Fruit fly (Drosophila melanogaster) whole organism, embryonic: ENCODE data around the gene Vha16-5.

Experiments
- ATbp ChIP-seq: fragments of 200-800 bp; sonication (Bioruptor generic); optimal IDR thresholded peaks from 2 replicates; lab custom pipeline; 2017; ENCODE audit warnings: missing biosample characterization, mild to moderate bottlenecking, missing genetic modification characterization, missing genetic modification reagents
- B-H2 ChIP-seq: fragments of 200-800 bp; sonication (Bioruptor generic); optimal IDR thresholded peaks from 2 replicates; lab custom pipeline; 2018; ENCODE audit warnings: missing biosample characterization, mild to moderate bottlenecking, missing genetic modification characterization
- Blimp-1 ChIP-seq: fragments of 200-800 bp; sonication (Bioruptor generic); optimal IDR thresholded peaks from 3 replicates; lab custom pipeline; 2018; ENCODE audit warnings: missing biosample characterization, missing genetic modification characterization, mild to moderate bottlenecking, moderate library complexity, missing genetic modification reagents
- CG17359 ChIP-seq: fragments of 200-800 bp; sonication (Bioruptor generic); optimal IDR thresholded peaks from 3 replicates; lab custom pipeline; 2018; ENCODE audit warnings: missing biosample characterization, mild to moderate bottlenecking, missing genetic modification characterization, moderate library complexity
- CG17361 ChIP-seq: fragments of 200-800 bp; sonication (Bioruptor generic); IDR thresholded peaks from 3 replicates; pipeline ENCODE4 v1.3.6; 2022; ENCODE audit warnings: missing biosample characterization, missing genetic modification characterization
- CG18262 ChIP-seq: fragments of 200-800 bp; optimal IDR thresholded peaks from 3 replicates; lab custom pipeline; 2019; ENCODE audit warnings: missing biosample characterization, mild to moderate bottlenecking, missing genetic modification characterization, moderate library complexity
- CG3065 ChIP-seq: fragments of 200-800 bp; sonication (Bioruptor generic); optimal IDR thresholded peaks from 2 replicates; lab custom pipeline; 2016; ENCODE audit warnings: missing biosample characterization, missing genetic modification characterization
- CG31441 ChIP-seq: fragments of 200-800 bp; sonication (Bioruptor generic); IDR thresholded peaks from 2 replicates; pipeline ENCODE4 v1.3.6; 2022; ENCODE audit warnings: missing biosample characterization, missing genetic modification characterization
- CG33557 ChIP-seq: fragments of 200-800 bp; sonication (Bioruptor generic); optimal IDR thresholded peaks from 2 replicates; lab custom pipeline; 2019; ENCODE audit warnings: missing biosample characterization, mild to moderate bottlenecking, missing genetic modification characterization, moderate library complexity
- CG34224 ChIP-seq: fragments of 200-800 bp; sonication (Bioruptor generic); IDR thresholded peaks from 3 replicates; pipeline ENCODE4 v1.3.6; 2022; ENCODE audit warnings: missing biosample characterization, missing genetic modification characterization; ENCODE audit not compliant: partially characterized antibody
- CG5180 ChIP-seq: fragments of 200-800 bp; sonication (Bioruptor generic); optimal IDR thresholded peaks from 3 replicates; lab custom pipeline; 2017; ENCODE audit warnings: missing biosample characterization, missing genetic modification characterization, mild to moderate bottlenecking, moderate library complexity, missing genetic modification reagents
- CG6854 ChIP-seq: fragments of 200-800 bp; sonication (Bioruptor generic); optimal IDR thresholded peaks from 3 replicates; lab custom pipeline; 2017; ENCODE audit warnings: missing biosample characterization, mild to moderate bottlenecking, missing genetic modification characterization
- CG7928 ChIP-seq: fragments of 200-800 bp; sonication (Bioruptor generic); optimal IDR thresholded peaks from 2 replicates; lab custom pipeline; 2017; ENCODE audit warnings: missing biosample characterization, mild to moderate bottlenecking, missing genetic modification characterization
- CG9437 ChIP-seq: fragments of 200-800 bp; sonication (Bioruptor generic); optimal IDR thresholded peaks from 2 replicates; lab custom pipeline; 2018; ENCODE audit warnings: missing biosample characterization, mild to moderate bottlenecking, missing genetic modification characterization
- CG9727 ChIP-seq: fragments of 200-800 bp; sonication (Bioruptor generic); optimal IDR thresholded peaks from 3 replicates; lab custom pipeline; 2017; ENCODE audit warnings: missing biosample characterization, mild to moderate bottlenecking, missing genetic modification characterization
- Deaf1 ChIP-seq: fragments of 200-800 bp; optimal IDR thresholded peaks from 3 replicates; lab custom pipeline; 2019; ENCODE audit warnings: missing biosample characterization, mild to moderate bottlenecking, missing genetic modification characterization, moderate library complexity
- Dll ChIP-seq: fragments of 200-800 bp; sonication (Bioruptor generic); IDR thresholded peaks from 4 replicates; pipeline ENCODE4 v1.3.6; 2022; ENCODE audit warnings: missing biosample characterization, missing genetic modification characterization; ENCODE audit not compliant: partially characterized antibody
- ERR ChIP-seq: fragments of 200-800 bp; sonication (Bioruptor generic); optimal IDR thresholded peaks from 2 replicates; lab custom pipeline; 2016; ENCODE audit warnings: missing biosample characterization, missing genetic modification characterization
- Fer1 ChIP-seq: fragments of 200-800 bp; sonication (Bioruptor generic); optimal IDR thresholded peaks from 2 replicates; lab custom pipeline; 2017; ENCODE audit warnings: missing biosample characterization, mild to moderate bottlenecking, missing genetic modification characterization
- HLH54F ChIP-seq: fragments of 200-800 bp; sonication (Bioruptor generic); optimal IDR thresholded peaks from 3 replicates; lab custom pipeline; 2016; ENCODE audit warnings: missing biosample characterization, missing genetic modification characterization
- Hr51 ChIP-seq, 2 experiments: fragments of 200-800 bp; sonication (Bioruptor generic); optimal IDR thresholded peaks; 2 replicates in 1 of 2; 3 replicates in 1 of 2; lab custom pipeline; 2016 to 2018; ENCODE audit warnings: missing biosample characterization in 2 of 2, missing genetic modification characterization in 2 of 2, mild to moderate bottlenecking in 1 of 2, moderate library complexity in 1 of 2
- Nf-YC ChIP-seq: fragments of 200-800 bp; optimal IDR thresholded peaks from 3 replicates; lab custom pipeline; 2019; ENCODE audit warnings: missing biosample characterization, mild to moderate bottlenecking, missing genetic modification characterization, moderate library complexity
- Ptx1 ChIP-seq: fragments of 200-800 bp; sonication (Bioruptor generic); IDR thresholded peaks from 2 replicates; pipeline ENCODE4 v1.3.6; 2022; ENCODE audit warnings: missing biosample characterization, missing genetic modification characterization
- Scr ChIP-seq: fragments of 200-800 bp; sonication (Bioruptor generic); IDR thresholded peaks from 2 replicates; pipeline ENCODE4 v1.3.6; 2022; ENCODE audit warnings: missing biosample characterization, missing genetic modification characterization; ENCODE audit not compliant: partially characterized antibody
- Six4 ChIP-seq: fragments of 200-800 bp; sonication (Bioruptor generic); optimal IDR thresholded peaks from 2 replicates; lab custom pipeline; 2016; ENCODE audit warnings: missing biosample characterization, missing genetic modification characterization
- abd-A ChIP-seq: fragments of 200-800 bp; sonication (Bioruptor generic); optimal IDR thresholded peaks from 3 replicates; lab custom pipeline; 2019; ENCODE audit warnings: missing biosample characterization, mild to moderate bottlenecking, missing genetic modification characterization, moderate library complexity
- ac ChIP-seq: fragments of 200-800 bp; sonication (Bioruptor generic); optimal IDR thresholded peaks from 3 replicates; lab custom pipeline; 2017; ENCODE audit warnings: missing biosample characterization, mild to moderate bottlenecking, missing genetic modification characterization
- bab2 ChIP-seq: fragments of 200-800 bp; sonication (Bioruptor generic); optimal IDR thresholded peaks from 2 replicates; lab custom pipeline; 2016; ENCODE audit warnings: missing biosample characterization, missing genetic modification characterization
- bsh ChIP-seq, 2 experiments: fragments of 200-800 bp; sonication (Bioruptor generic); optimal IDR thresholded peaks; 2 replicates each; lab custom pipeline; 2017 to 2018; ENCODE audit warnings: mild to moderate bottlenecking in 2 of 2, missing biosample characterization in 2 of 2, missing genetic modification characterization in 2 of 2, moderate library complexity in 1 of 2
- dm ChIP-seq: fragments of 200-800 bp; sonication (Bioruptor generic); optimal IDR thresholded peaks from 3 replicates; lab custom pipeline; 2016; ENCODE audit warnings: missing biosample characterization, missing genetic modification characterization
- dmrt99B ChIP-seq: fragments of 200-800 bp; sonication (Bioruptor generic); optimal IDR thresholded peaks from 2 replicates; lab custom pipeline; 2018; ENCODE audit warnings: missing biosample characterization, mild to moderate bottlenecking, missing genetic modification characterization, moderate library complexity
- ems ChIP-seq: fragments of 200-800 bp; sonication (Bioruptor generic); optimal IDR thresholded peaks from 3 replicates; lab custom pipeline; 2016; ENCODE audit warnings: missing biosample characterization, missing genetic modification characterization
- fd3F ChIP-seq: fragments of 200-800 bp; sonication (Bioruptor generic); optimal IDR thresholded peaks from 2 replicates; lab custom pipeline; 2018; ENCODE audit warnings: missing biosample characterization, mild to moderate bottlenecking, missing genetic modification characterization, moderate library complexity
- fd96Cb ChIP-seq: fragments of 200-800 bp; sonication (Bioruptor generic); optimal IDR thresholded peaks from 2 replicates; lab custom pipeline; 2018; ENCODE audit warnings: missing biosample characterization, mild to moderate bottlenecking, missing genetic modification characterization, moderate library complexity
- grn ChIP-seq: fragments of 200-800 bp; sonication (Bioruptor generic); optimal IDR thresholded peaks from 3 replicates; lab custom pipeline; 2017; ENCODE audit warnings: missing biosample characterization, missing genetic modification characterization
- gro ChIP-seq: fragments of 200-800 bp; sonication (Bioruptor generic); optimal IDR thresholded peaks from 2 replicates; lab custom pipeline; 2016; ENCODE audit warnings: missing biosample characterization, missing genetic modification characterization
- ind ChIP-seq: fragments of 200-800 bp; sonication (Bioruptor generic); optimal IDR thresholded peaks from 3 replicates; lab custom pipeline; 2016; ENCODE audit warnings: missing biosample characterization, missing genetic modification characterization
- lilli ChIP-seq: fragments of 200-800 bp; sonication (Bioruptor generic); optimal IDR thresholded peaks from 3 replicates; lab custom pipeline; 2016; ENCODE audit warnings: missing biosample characterization, missing genetic modification characterization
- onecut ChIP-seq: fragments of 200-800 bp; sonication (Bioruptor generic); IDR thresholded peaks from 2 replicates; pipeline ENCODE4 v1.3.6; 2022; ENCODE audit warnings: missing biosample characterization, missing genetic modification characterization
- pzg ChIP-seq: fragments of 200-800 bp; sonication (Bioruptor generic); optimal IDR thresholded peaks from 3 replicates; lab custom pipeline; 2018; ENCODE audit warnings: missing biosample characterization, mild to moderate bottlenecking, missing genetic modification characterization, moderate library complexity
- scrt ChIP-seq: fragments of 200-800 bp; sonication (Bioruptor generic); optimal IDR thresholded peaks from 2 replicates; lab custom pipeline; 2018; ENCODE audit warnings: missing biosample characterization, mild to moderate bottlenecking, missing genetic modification characterization, moderate library complexity
- sens ChIP-seq: fragments of 200-800 bp; sonication (Bioruptor generic); peaks from one replicate; lab custom pipeline; 2016; ENCODE audit warnings: missing biosample characterization, missing genetic modification characterization
- stc ChIP-seq: fragments of 200-800 bp; sonication (Bioruptor generic); IDR thresholded peaks from 2 replicates; pipeline ENCODE4 v1.3.6; 2022; ENCODE audit warnings: missing biosample characterization, missing genetic modification characterization
- tap ChIP-seq: fragments of 200-800 bp; optimal IDR thresholded peaks from 3 replicates; lab custom pipeline; 2019; ENCODE audit warnings: missing biosample characterization, mild to moderate bottlenecking, missing genetic modification characterization, moderate library complexity
- tin ChIP-seq: fragments of 200-800 bp; sonication (Bioruptor generic); optimal IDR thresholded peaks from 3 replicates; lab custom pipeline; 2016; ENCODE audit warnings: missing biosample characterization, missing genetic modification characterization
- zfh1 ChIP-seq: fragments of 200-800 bp; sonication (Bioruptor generic); IDR thresholded peaks from 3 replicates; pipeline ENCODE4 v1.3.6; 2022; ENCODE audit warnings: missing biosample characterization, missing genetic modification characterization

Vha16-5 gene

DNA sequence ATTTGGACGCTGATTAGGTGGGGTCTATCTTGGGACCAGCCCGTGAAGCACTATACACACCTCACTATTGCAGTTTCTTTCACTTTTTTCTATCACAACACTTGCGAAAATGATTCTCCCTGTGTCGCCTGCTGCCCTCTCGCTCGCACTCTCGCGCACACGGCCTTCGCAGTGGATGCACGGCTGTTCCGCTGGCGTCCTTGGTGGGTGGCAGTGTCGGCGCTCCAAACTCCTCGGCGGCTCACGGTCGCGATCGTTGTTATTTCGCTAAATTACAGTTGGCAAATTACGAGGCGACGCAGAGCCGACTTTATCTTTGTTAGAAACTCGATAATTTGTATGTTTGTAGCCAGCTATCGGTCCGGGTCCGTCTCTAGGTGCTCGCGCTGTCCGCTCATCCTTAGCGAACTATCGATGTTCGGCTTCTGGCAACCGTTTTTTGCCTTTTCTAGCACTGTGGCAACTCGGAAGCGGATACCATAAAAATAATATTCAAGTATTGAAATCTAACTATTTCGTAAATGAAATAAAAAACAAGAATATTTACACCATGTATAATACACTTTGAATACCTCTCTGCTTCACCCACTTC is 30.9 kb upstream of the Vha16-5 start, which contains the start of gene Ubc2 (continued):
- no peak for TF ChIP-seq CG17359
- TF ChIP-seq pzg (GFP tag; lab: Kevin White, UChicago) = peak; percentile 86
- TF ChIP-seq Six4 = no peak
- TF ChIP-seq CG31441 (GFP tag; lab: Robert Waterston, UW) = no peak
- TF ChIP-seq Scr = peak; percentile 84
- no peak for TF ChIP-seq ac (GFP tag; lab: Kevin White, UChicago)
- no peak for TF ChIP-seq CG33557 (GFP tag; lab: Kevin White, UChicago)
- no peak for TF ChIP-seq CG7928 (GFP tag; lab: Kevin White, UChicago)
- TF ChIP-seq ERR (GFP tag; lab: Kevin White, UChicago) = no peak
- TF ChIP-seq bsh (GFP tag; optimal IDR thresholded peaks at IDR 0.05; lab: Kevin White, UChicago) = no peak

- TF ChIP-seq lilli (GFP tag; lab: Kevin White, UChicago) (peak; percentile 24), Dll (GFP tag; lab: Robert Waterston, UW) (no peak), scrt (peak; percentile 26), B-H2 (GFP tag; lab: Kevin White, UChicago) (no peak), tin (GFP tag; lab: Kevin White, UChicago) (peak; percentile 15), gro (GFP tag; lab: Kevin White, UChicago) (no peak), bab2 (GFP tag; lab: Kevin White, UChicago) (peak; percentile 33), tap (tag; lab: Kevin White, UChicago) (peak; percentile 49), ems (GFP tag; lab: Kevin White, UChicago) (peak; percentile 5), sens (peak; percentile 86), grn (no peak), dm (GFP tag; lab: Kevin White, UChicago) (no peak), dmrt99B (tag; lab: Kevin White, UChicago) (peak; percentile 82), CG3065 (GFP tag; lab: Kevin White, UChicago) (no peak), Nf-YC (tag; lab: Kevin White, UChicago) (peak; percentile 55), fd96Cb (tag; lab: Kevin White, UChicago) (peak; percentile 47), abd-A (peak; percentile 90), ind (GFP tag; lab: Kevin White, UChicago) (peak; percentile 30), Deaf1 (peak; percentile 69), stc (peak; percentile 51; the same call in 1 of the 2 replicates), fd3F (GFP tag; lab: Kevin White, UChicago) (peak; percentile 18), ATbp (GFP tag; lab: Kevin White, UChicago) (peak; percentile 47), zfh1 (GFP tag; lab: Robert Waterston, UW) (0 out of 3 replicates have a peak, but pooled peaks have one; percentile 13), Blimp-1 (peak; percentile 59), Hr51 (GFP tag; optimal IDR thresholded peaks at IDR 0.05; lab: Kevin White, UChicago) (peak in 1 of 2 experiments; percentile 75), CG6854 (GFP tag; lab: Kevin White, UChicago) (peak; percentile 54), CG9727 (GFP tag; lab: Kevin White, UChicago) (peak; percentile 55), CG34224 (GFP tag; lab: Robert Waterston, UW) (no peak), CG9437 (GFP tag; lab: Kevin White, UChicago) (peak; percentile 4), HLH54F (GFP tag; lab: Kevin White, UChicago) (no peak), CG5180 (peak; percentile 0), onecut (GFP tag; lab: Robert Waterston, UW) (peak; percentile 92), CG18262 (tag; lab: Kevin White, UChicago) (peak; percentile 61), Fer1 (peak; percentile 81), Ptx1 (GFP tag; lab: Robert Waterston, UW) (peak; percentile 53; the same call in 1 of the 2 replicates), CG17361 (peak; percentile 58; the same call in 2 of the 3 replicates), bsh (GFP tag; optimal IDR thresholded peaks at IDR 0.05; lab: Kevin White, UChicago) (peak in 1 of 2 experiments; percentile 69)
These were observed 23.8 kb upstream of the Vha16-5 start, which contains the start of gene CG6495 for dm6 chr2L:10760422-10761166. Gene CG6495, plus strand, starts transcription at chr2L:10761116.
